Worm (Caenorhabditis elegans) whole organism, L1 larva: ENCODE measurements around the gene scc-3.

Experiments used
- ceh-82 ChIP-seq, 3 experiments: fragments of 150-350 bp in 1 of 3; sonication (generic microtip) in 2 of 3; optimal IDR thresholded peaks; 2 replicates each; lab custom pipeline; 2014 to 2017; ENCODE audit warnings: missing biosample characterization in 3 of 3, missing genetic modification characterization in 3 of 3
- dsc-1 ChIP-seq: sonication (generic microtip); optimal IDR thresholded peaks from 2 replicates; lab custom pipeline; 2016; ENCODE audit warnings: mild to moderate bottlenecking, missing genetic modification characterization, missing compliant biosample characterization
- elt-3 ChIP-seq, 6 experiments: fragments of 150-350 bp in 1 of 6; sonication (generic microtip); optimal IDR thresholded peaks; 2 replicates each; lab custom pipeline; 2017 to 2018; ENCODE audit warnings: missing biosample characterization in 6 of 6, missing genetic modification characterization in 6 of 6, inconsistent platforms in 1 of 6
- fkh-10 ChIP-seq: sonication (generic microtip); optimal IDR thresholded peaks from 2 replicates; lab custom pipeline; 2017; ENCODE audit warnings: missing biosample characterization, missing genetic modification reagents, missing genetic modification characterization
- lin-15B ChIP-seq: fragments of 150-350 bp; sonication (generic microtip); optimal IDR thresholded peaks from 3 replicates; lab custom pipeline; 2014; ENCODE audit warnings: missing biosample characterization, missing genetic modification characterization
- lsy-2 ChIP-seq, 2 experiments: fragments of 150-350 bp; optimal IDR thresholded peaks; 2 replicates each; lab custom pipeline; 2014; ENCODE audit warnings: missing biosample characterization in 2 of 2, missing genetic modification characterization in 2 of 2
- mab-9 ChIP-seq: fragments of 200-800 bp; sonication (Bioruptor generic); IDR thresholded peaks from 2 replicates; pipeline ENCODE4 v1.3.6; 2022; ENCODE audit warnings: missing genetic modification reagents, missing genetic modification characterization, missing compliant biosample characterization
- mep-1 ChIP-seq: fragments of 150-350 bp; optimal IDR thresholded peaks from 2 replicates; lab custom pipeline; 2014; ENCODE audit warnings: missing biosample characterization, missing genetic modification characterization
- nhr-28 ChIP-seq: fragments of 150-350 bp; optimal IDR thresholded peaks from 2 replicates; lab custom pipeline; 2014; ENCODE audit warnings: missing biosample characterization, missing genetic modification characterization
- rnt-1 ChIP-seq: sonication (generic microtip); optimal IDR thresholded peaks from 2 replicates; lab custom pipeline; 2016; ENCODE audit warnings: mild to moderate bottlenecking, missing genetic modification characterization, moderate library complexity, missing compliant biosample characterization
- skn-1 ChIP-seq: fragments of 150-350 bp; optimal IDR thresholded peaks from 2 replicates; lab custom pipeline; 2014; ENCODE audit warnings: missing biosample characterization, missing genetic modification characterization
- snu-23 ChIP-seq: sonication (generic microtip); optimal IDR thresholded peaks from 2 replicates; lab custom pipeline; 2016; ENCODE audit warnings: missing genetic modification characterization, missing compliant biosample characterization
- vab-15 ChIP-seq: sonication (generic microtip); optimal IDR thresholded peaks from 2 replicates; lab custom pipeline; 2017; ENCODE audit warnings: missing genotype, mild to moderate bottlenecking, missing genetic modification characterization, missing compliant biosample characterization

- TF ChIP-seq lin-15B (no peak), skn-1 (tag; lab: Kevin White, UChicago) (no peak), mab-9 (GFP tag; lab: Robert Waterston, UW) (no peak), vab-15 (tag; lab: Kevin White, UChicago) (no peak), fkh-10 (GFP tag; lab: Kevin White, UChicago) (no peak), dsc-1 (tag; lab: Kevin White, UChicago) (no peak), elt-3 (tag; optimal IDR thresholded peaks at IDR 0.05; lab: Kevin White, UChicago) (no peak), ceh-82 (tag; optimal IDR thresholded peaks at IDR 0.05; lab: Kevin White, UChicago) (no peak), snu-23 (GFP tag; lab: Kevin White, UChicago) (no peak), lsy-2 (tag; optimal IDR thresholded peaks at IDR 0.05; lab: Kevin White, UChicago) (no peak), nhr-28 (tag; lab: Kevin White, UChicago) (no peak), mep-1 (no peak), rnt-1 (tag; lab: Kevin White, UChicago) (no peak)
Measured at ce11 chrV:12727104-12727637, 36.6 kb upstream of the scc-3 start, which contains the start of gene R11D1.13.
